Fruit fly (Drosophila melanogaster) whole organism, prepupa: ENCODE data around the gene CG15169.
A peak's percentile ranks its signal among the peaks of the same experiment; 100 is the strongest.

Experiments used
- Blimp-1 ChIP-seq: fragments of 200-800 bp; sonication (Bioruptor generic); optimal IDR thresholded peaks from 3 replicates; lab custom pipeline; 2017; ENCODE audit warnings: missing biosample characterization, missing genetic modification characterization, mild to moderate bottlenecking, moderate library complexity, missing genetic modification reagents
- CG10669 ChIP-seq: fragments of 200-800 bp; sonication (Bioruptor generic); optimal IDR thresholded peaks from 3 replicates; lab custom pipeline; 2018; ENCODE audit warnings: missing biosample characterization, mild to moderate bottlenecking, missing genetic modification characterization, moderate library complexity
- CG11294 ChIP-seq: fragments of 200-800 bp; sonication (Bioruptor generic); IDR thresholded peaks from 2 replicates; pipeline ENCODE4 v1.3.6; 2022; ENCODE audit warnings: missing biosample characterization, missing genetic modification characterization
- CG11762 ChIP-seq: fragments of 200-800 bp; sonication (Bioruptor generic); optimal IDR thresholded peaks from 3 replicates; lab custom pipeline; 2016; ENCODE audit warnings: missing biosample characterization, missing genetic modification characterization; ENCODE audit not compliant: insufficient read depth
- CG11902 ChIP-seq: fragments of 200-800 bp; sonication (Bioruptor generic); optimal IDR thresholded peaks from 3 replicates; lab custom pipeline; 2016; ENCODE audit warnings: missing biosample characterization, missing genetic modification characterization
- CG1621 ChIP-seq: fragments of 200-800 bp; sonication (Bioruptor generic); optimal IDR thresholded peaks from 3 replicates; lab custom pipeline; 2018; ENCODE audit warnings: missing biosample characterization, mild to moderate bottlenecking, missing genetic modification characterization
- CG3032 ChIP-seq: fragments of 200-800 bp; optimal IDR thresholded peaks from 2 replicates; lab custom pipeline; 2019; ENCODE audit warnings: missing biosample characterization, mild to moderate bottlenecking, missing genetic modification characterization, moderate library complexity
- CG32006 ChIP-seq: fragments of 200-800 bp; sonication (Bioruptor generic); optimal IDR thresholded peaks from 3 replicates; lab custom pipeline; 2017; ENCODE audit warnings: missing biosample characterization, mild to moderate bottlenecking, missing genetic modification characterization
- CG34406 ChIP-seq: fragments of 200-800 bp; sonication (Bioruptor generic); optimal IDR thresholded peaks from 3 replicates; lab custom pipeline; 2016; ENCODE audit warnings: missing biosample characterization, missing genetic modification characterization
- CG3919 ChIP-seq: fragments of 200-800 bp; sonication (Bioruptor generic); optimal IDR thresholded peaks from 3 replicates; lab custom pipeline; 2016; ENCODE audit warnings: missing biosample characterization, missing genetic modification characterization
- CG4318 ChIP-seq: fragments of 200-800 bp; sonication (Bioruptor generic); optimal IDR thresholded peaks from 3 replicates; lab custom pipeline; 2017; ENCODE audit warnings: missing biosample characterization, mild to moderate bottlenecking, missing genetic modification characterization
- CG6163 ChIP-seq: fragments of 200-800 bp; sonication (Bioruptor generic); IDR thresholded peaks from 3 replicates; pipeline ENCODE4 v1.3.6; 2022; ENCODE audit warnings: missing biosample characterization, missing genetic modification characterization
- CG6276 ChIP-seq: fragments of 200-800 bp; sonication (Bioruptor generic); optimal IDR thresholded peaks from 2 replicates; lab custom pipeline; 2017; ENCODE audit warnings: missing biosample characterization, mild to moderate bottlenecking, missing genetic modification characterization
- CG6792 ChIP-seq: fragments of 200-800 bp; sonication (Bioruptor generic); optimal IDR thresholded peaks from 3 replicates; lab custom pipeline; 2016; ENCODE audit warnings: missing biosample characterization, missing genetic modification characterization
- CG6808 ChIP-seq: fragments of 200-800 bp; sonication (Bioruptor generic); optimal IDR thresholded peaks from 3 replicates; lab custom pipeline; 2017; ENCODE audit warnings: missing biosample characterization, missing genetic modification characterization, mild to moderate bottlenecking, moderate library complexity, missing genetic modification reagents
- CG6854 ChIP-seq: fragments of 200-800 bp; sonication (Bioruptor generic); optimal IDR thresholded peaks from 2 replicates; lab custom pipeline; 2017; ENCODE audit warnings: missing biosample characterization, mild to moderate bottlenecking, missing genetic modification characterization
- CG7368 ChIP-seq: fragments of 200-800 bp; sonication (Bioruptor generic); optimal IDR thresholded peaks from 3 replicates; lab custom pipeline; 2016; ENCODE audit warnings: missing biosample characterization, missing genetic modification characterization
- CG8119 ChIP-seq: fragments of 200-800 bp; sonication (Bioruptor generic); IDR thresholded peaks from 3 replicates; pipeline ENCODE4 v1.3.6; 2022; ENCODE audit warnings: missing biosample characterization, missing genetic modification characterization
- CG8319 ChIP-seq: fragments of 200-800 bp; sonication (Bioruptor generic); optimal IDR thresholded peaks from 3 replicates; lab custom pipeline; 2016; ENCODE audit warnings: missing biosample characterization, missing genetic modification characterization
- CG8632 ChIP-seq: fragments of 200-800 bp; sonication (Bioruptor generic); optimal IDR thresholded peaks from 3 replicates; lab custom pipeline; 2016; ENCODE audit warnings: missing biosample characterization, missing genetic modification characterization
- CG9139 ChIP-seq: fragments of 200-800 bp; sonication (Bioruptor generic); optimal IDR thresholded peaks from 3 replicates; lab custom pipeline; 2017; ENCODE audit warnings: missing biosample characterization, mild to moderate bottlenecking, missing genetic modification characterization
- Eip75B ChIP-seq: fragments of 200-800 bp; sonication (Bioruptor generic); optimal IDR thresholded peaks from 3 replicates; lab custom pipeline; 2016; ENCODE audit warnings: missing biosample characterization, missing genetic modification characterization
- Eip78C ChIP-seq: fragments of 200-800 bp; sonication (Bioruptor generic); peaks from one replicate; lab custom pipeline; 2016; ENCODE audit warnings: missing biosample characterization, missing genetic modification characterization
- Eip93F ChIP-seq: fragments of 200-800 bp; sonication (Bioruptor generic); optimal IDR thresholded peaks from 2 replicates; lab custom pipeline; 2016; ENCODE audit warnings: missing biosample characterization, mild to moderate bottlenecking, missing genetic modification characterization
- Ets21C ChIP-seq: fragments of 200-800 bp; sonication (Bioruptor generic); optimal IDR thresholded peaks from 3 replicates; lab custom pipeline; 2016; ENCODE audit warnings: missing biosample characterization, missing genetic modification characterization
- Ets96B ChIP-seq: fragments of 200-800 bp; optimal IDR thresholded peaks from 2 replicates; lab custom pipeline; 2019; ENCODE audit warnings: missing biosample characterization, mild to moderate bottlenecking, missing genetic modification characterization, moderate library complexity
- Gug ChIP-seq: fragments of 200-800 bp; sonication (Bioruptor generic); IDR thresholded peaks from 2 replicates; pipeline ENCODE4 v1.3.6; 2022; ENCODE audit warnings: missing biosample characterization, missing genetic modification characterization
- Hr38 ChIP-seq: sonication (Bioruptor generic); optimal IDR thresholded peaks from 2 replicates; lab custom pipeline; 2016; ENCODE audit warnings: missing biosample characterization, missing genetic modification characterization
- Hr39 ChIP-seq: fragments of 200-800 bp; sonication (Bioruptor generic); optimal IDR thresholded peaks from 2 replicates; lab custom pipeline; 2016; ENCODE audit warnings: missing biosample characterization, missing genetic modification characterization
- Lpt ChIP-seq: fragments of 200-800 bp; sonication (Bioruptor generic); optimal IDR thresholded peaks from 3 replicates; lab custom pipeline; 2016; ENCODE audit warnings: missing biosample characterization, missing genetic modification characterization
- Met ChIP-seq: fragments of 200-800 bp; sonication (Bioruptor generic); optimal IDR thresholded peaks from 3 replicates; lab custom pipeline; 2016; ENCODE audit warnings: missing biosample characterization, missing genetic modification characterization
- OdsH ChIP-seq: fragments of 200-800 bp; sonication (Bioruptor generic); optimal IDR thresholded peaks from 3 replicates; lab custom pipeline; 2016; ENCODE audit warnings: missing biosample characterization, missing genetic modification characterization
- Smox ChIP-seq: fragments of 200-800 bp; sonication (Bioruptor generic); optimal IDR thresholded peaks from 3 replicates; lab custom pipeline; 2016; ENCODE audit warnings: missing biosample characterization, missing genetic modification characterization
- Sox14 ChIP-seq: fragments of 200-800 bp; sonication (Bioruptor generic); optimal IDR thresholded peaks from 3 replicates; lab custom pipeline; 2016; ENCODE audit warnings: missing biosample characterization, missing genetic modification characterization
- Sox15 ChIP-seq: fragments of 200-800 bp; sonication (Bioruptor generic); optimal IDR thresholded peaks from 3 replicates; lab custom pipeline; 2016; ENCODE audit warnings: missing biosample characterization, missing genetic modification characterization
- achi ChIP-seq: fragments of 200-800 bp; sonication (Bioruptor generic); optimal IDR thresholded peaks from 3 replicates; lab custom pipeline; 2016; ENCODE audit warnings: missing biosample characterization, missing genetic modification characterization
- acj6 ChIP-seq: fragments of 200-800 bp; sonication (Bioruptor generic); optimal IDR thresholded peaks from 3 replicates; lab custom pipeline; 2016; ENCODE audit warnings: missing biosample characterization, missing genetic modification characterization
- cyc ChIP-seq: fragments of 200-800 bp; sonication (Bioruptor generic); optimal IDR thresholded peaks from 3 replicates; lab custom pipeline; 2016; ENCODE audit warnings: missing biosample characterization, missing genetic modification characterization
- dac ChIP-seq: fragments of 200-800 bp; sonication (Bioruptor generic); optimal IDR thresholded peaks from 2 replicates; lab custom pipeline; 2017; ENCODE audit warnings: missing biosample characterization, mild to moderate bottlenecking, missing genetic modification characterization
- esn ChIP-seq: fragments of 200-800 bp; sonication (Bioruptor generic); optimal IDR thresholded peaks from 2 replicates; lab custom pipeline; 2016; ENCODE audit warnings: missing biosample characterization, mild to moderate bottlenecking, missing genetic modification characterization, moderate library complexity
- fd59A ChIP-seq: fragments of 200-800 bp; sonication (Bioruptor generic); optimal IDR thresholded peaks from 2 replicates; lab custom pipeline; 2017; ENCODE audit warnings: missing biosample characterization, mild to moderate bottlenecking, missing genetic modification characterization, missing genetic modification reagents
- fkh ChIP-seq: fragments of 200-800 bp; sonication (Bioruptor generic); optimal IDR thresholded peaks from 3 replicates; lab custom pipeline; 2017; ENCODE audit warnings: missing biosample characterization, mild to moderate bottlenecking, missing genetic modification characterization, moderate library complexity
- lz ChIP-seq: fragments of 200-800 bp; sonication (Bioruptor generic); optimal IDR thresholded peaks from 3 replicates; lab custom pipeline; 2016; ENCODE audit warnings: missing biosample characterization, missing genetic modification characterization
- net ChIP-seq: fragments of 200-800 bp; sonication (Bioruptor generic); optimal IDR thresholded peaks from 3 replicates; lab custom pipeline; 2016; ENCODE audit warnings: missing biosample characterization, missing genetic modification characterization
- pdm3 ChIP-seq: fragments of 200-800 bp; sonication (Bioruptor generic); optimal IDR thresholded peaks from 3 replicates; lab custom pipeline; 2016; ENCODE audit warnings: missing biosample characterization, missing genetic modification characterization
- spab ChIP-seq: fragments of 200-800 bp; sonication (Bioruptor generic); optimal IDR thresholded peaks from 2 replicates; lab custom pipeline; 2017; ENCODE audit warnings: missing biosample characterization, mild to moderate bottlenecking, missing genetic modification characterization, missing genetic modification reagents
- ss ChIP-seq, 2 experiments: fragments of 200-800 bp; sonication (Bioruptor generic); optimal IDR thresholded peaks; 2 replicates in 1 of 2; 3 replicates in 1 of 2; lab custom pipeline; 2017 to 2018; ENCODE audit warnings: mild to moderate bottlenecking in 2 of 2, missing biosample characterization in 2 of 2, missing genetic modification characterization in 2 of 2, moderate library complexity in 1 of 2
- svp ChIP-seq: fragments of 200-800 bp; sonication (Bioruptor generic); peaks from one replicate; lab custom pipeline; 2016; ENCODE audit warnings: missing biosample characterization, missing genetic modification characterization
- topi ChIP-seq: fragments of 200-800 bp; sonication (Bioruptor generic); optimal IDR thresholded peaks from 3 replicates; lab custom pipeline; 2016; ENCODE audit warnings: missing biosample characterization, missing genetic modification characterization
- vri ChIP-seq: fragments of 200-800 bp; sonication (Bioruptor generic); optimal IDR thresholded peaks from 3 replicates; lab custom pipeline; 2016; ENCODE audit warnings: missing biosample characterization, mild to moderate bottlenecking, missing genetic modification characterization

CG15169 gene

DNA sequence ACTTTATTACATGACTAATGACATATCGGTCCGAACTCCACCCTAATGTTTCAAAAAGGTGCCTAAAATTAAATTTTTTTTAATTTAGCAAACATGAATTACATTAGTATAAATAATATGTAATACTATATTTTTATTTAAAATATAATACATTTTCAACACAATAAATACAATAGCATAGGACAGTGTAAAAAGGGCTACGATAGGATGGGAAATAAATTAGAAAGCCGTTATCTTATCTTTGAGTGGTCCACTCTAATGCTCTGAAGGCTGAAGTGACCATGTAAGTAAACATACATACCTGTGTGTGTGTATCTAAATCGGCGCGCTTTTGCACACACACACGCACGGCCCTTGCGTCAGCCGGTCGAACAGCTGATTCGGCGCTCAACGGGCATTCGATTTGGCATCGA, 12.1 kb downstream of the CG15169 start, which contains the start of gene CG31793 (continued):
- TF ChIP-seq CG11762 (GFP tag; lab: Kevin White, UChicago) (peak; percentile 44), CG6163 (GFP tag; lab: Robert Waterston, UW) (no peak; the same call in 1 of the 3 replicates), CG1621 (tag; lab: Kevin White, UChicago) (no peak), Met (GFP tag; lab: Kevin White, UChicago) (peak; percentile 45), Smox (GFP tag; lab: Kevin White, UChicago) (no peak), CG11902 (GFP tag; lab: Kevin White, UChicago) (no peak), Sox14 (GFP tag; lab: Kevin White, UChicago) (no peak), lz (peak; percentile 26), CG6808 (peak; percentile 40), dac (GFP tag; lab: Kevin White, UChicago) (no peak), vri (GFP tag; lab: Kevin White, UChicago) (peak; percentile 58), CG6792 (GFP tag; lab: Kevin White, UChicago) (peak; percentile 42), Gug (GFP tag; lab: Robert Waterston, UW) (peak; percentile 52; the same call in 1 of the 2 replicates), topi (GFP tag; lab: Kevin White, UChicago) (peak; percentile 34), CG3032 (tag; lab: Kevin White, UChicago) (peak; percentile 54), pdm3 (GFP tag; lab: Kevin White, UChicago) (no peak), CG4318 (no peak), CG10669 (peak; percentile 35), Eip93F (no peak), CG32006 (GFP tag; lab: Kevin White, UChicago) (peak; percentile 53), CG8119 (GFP tag; lab: Robert Waterston, UW) (peak; percentile 80), CG11294 (GFP tag; lab: Robert Waterston, UW) (no peak; the same call in 1 of the 2 replicates), CG9139 (GFP tag; lab: Kevin White, UChicago) (peak; percentile 45), CG3919 (peak; percentile 63), Blimp-1 (GFP tag; lab: Kevin White, UChicago) (no peak), CG34406 (peak; percentile 57), CG7368 (GFP tag; lab: Kevin White, UChicago) (no peak), Hr39 (GFP tag; lab: Kevin White, UChicago) (no peak), esn (peak; percentile 57), fd59A (no peak), fkh (GFP tag; lab: Kevin White, UChicago) (peak; percentile 76), CG8319 (GFP tag; lab: Kevin White, UChicago) (no peak), Eip78C (GFP tag; lab: Kevin White, UChicago) (peak; percentile 88), spab (GFP tag; lab: Kevin White, UChicago) (peak; percentile 24), CG6276 (GFP tag; lab: Kevin White, UChicago) (peak; percentile 76), Eip75B (GFP tag; lab: Kevin White, UChicago) (no peak), acj6 (GFP tag; lab: Kevin White, UChicago) (peak; percentile 43), Ets96B (tag; lab: Kevin White, UChicago) (peak; percentile 60), cyc (GFP tag; lab: Kevin White, UChicago) (no peak), net (peak; percentile 63), Lpt (peak; percentile 28), achi (peak; percentile 68), Sox15 (GFP tag; lab: Kevin White, UChicago) (no peak)

- TF ChIP-seq CG6163 (GFP tag; lab: Robert Waterston, UW) (peak; percentile 91), CG11294 (GFP tag; lab: Robert Waterston, UW) (peak; percentile 56), vri (GFP tag; lab: Kevin White, UChicago) (peak; percentile 83), Ets96B (tag; lab: Kevin White, UChicago) (peak; percentile 60), Hr39 (GFP tag; lab: Kevin White, UChicago) (peak; percentile 65), Eip78C (GFP tag; lab: Kevin White, UChicago) (peak; percentile 93), Sox15 (GFP tag; lab: Kevin White, UChicago) (peak; percentile 36), Ets21C (GFP tag; lab: Kevin White, UChicago) (peak; percentile 31), Eip75B (GFP tag; lab: Kevin White, UChicago) (peak; percentile 83), Smox (GFP tag; lab: Kevin White, UChicago) (peak; percentile 62), CG8632 (GFP tag; lab: Kevin White, UChicago) (peak; percentile 61), OdsH (GFP tag; lab: Kevin White, UChicago) (peak; percentile 62), CG11902 (GFP tag; lab: Kevin White, UChicago) (peak; percentile 33), ss (GFP tag; optimal IDR thresholded peaks at IDR 0.05; lab: Kevin White, UChicago) (peak; percentile 88 to 89), Lpt (no peak), Met (GFP tag; lab: Kevin White, UChicago) (peak; percentile 85), cyc (GFP tag; lab: Kevin White, UChicago) (peak; percentile 77), CG6854 (GFP tag; lab: Kevin White, UChicago) (peak; percentile 98), CG7368 (GFP tag; lab: Kevin White, UChicago) (peak; percentile 69), net (peak; percentile 90), Hr38 (GFP tag; lab: Kevin White, UChicago) (no peak), svp (GFP tag; lab: Kevin White, UChicago) (peak; percentile 73), Gug (GFP tag; lab: Robert Waterston, UW) (no peak)
Observed at dm6 chr2L:19009130-19009529, 18.3 kb downstream of the CG15169 start, which contains the start of gene RpL30. Gene RpL30, minus strand, starts transcription at chr2L:19009306.
